Worm (Caenorhabditis elegans): ENCODE data around the gene insc-1.

Gene insc-1

ce11 chrII:7342884-7343283, 15.8 kb upstream of the insc-1 start:
- TF ChIP-seq hnd-1 (tag; optimal IDR thresholded peaks at IDR 0.05) (no peak), hmg-4 (GFP tag; optimal IDR thresholded peaks at IDR 0.05) (no peak), ceh-36 (tag; optimal IDR thresholded peaks at IDR 0.05) (no peak), ceh-13 (GFP tag; optimal IDR thresholded peaks at IDR 0.05) (no peak), tbx-37 (GFP tag; conservative IDR thresholded peaks at IDR 0.05) (no peak), ama-1 (optimal IDR thresholded peaks at IDR 0.05) (no peak), aly-1 (tag; optimal IDR thresholded peaks at IDR 0.05) (no peak), flt-1 (GFP tag; IDR thresholded peaks at IDR 0.05) (no peak), sea-1 (GFP tag; conservative IDR thresholded peaks at IDR 0.05) (no peak), pes-1 (GFP tag; IDR thresholded peaks at IDR 0.05) (no peak), B0310.2 (tag; optimal IDR thresholded peaks at IDR 0.05) (no peak), scrt-1 (GFP tag; IDR thresholded peaks at IDR 0.05) (no peak), ets-7 (tag; optimal IDR thresholded peaks at IDR 0.05) (no peak)

- TF ChIP-seq B0310.2 (tag; optimal IDR thresholded peaks at IDR 0.05) (no peak), tra-4 (tag; optimal IDR thresholded peaks at IDR 0.05) (no peak), hnd-1 (tag; optimal IDR thresholded peaks at IDR 0.05) (no peak), sea-1 (GFP tag; conservative IDR thresholded peaks at IDR 0.05) (no peak), hmg-4 (GFP tag; optimal IDR thresholded peaks at IDR 0.05) (no peak), tbx-37 (GFP tag; conservative IDR thresholded peaks at IDR 0.05) (no peak), F13C5.2 (tag; optimal IDR thresholded peaks at IDR 0.05) (no peak), flt-1 (GFP tag; IDR thresholded peaks at IDR 0.05) (no peak), pes-1 (GFP tag; IDR thresholded peaks at IDR 0.05) (no peak), aly-1 (tag; optimal IDR thresholded peaks at IDR 0.05) (no peak), ama-1 (optimal IDR thresholded peaks at IDR 0.05) (no peak), ceh-13 (GFP tag; optimal IDR thresholded peaks at IDR 0.05) (no peak), tbx-11 (GFP tag; IDR thresholded peaks at IDR 0.05) (no peak), ceh-36 (tag; optimal IDR thresholded peaks at IDR 0.05) (no peak)
Observed at ce11 chrII:7343668-7344067, 15.0 kb upstream of the insc-1 start.

ce11 chrII:7345858-7346257, 12.8 kb upstream of the insc-1 start:
- TF ChIP-seq ets-7 (tag; optimal IDR thresholded peaks at IDR 0.05): no peak
- TF ChIP-seq aly-1 (tag; optimal IDR thresholded peaks at IDR 0.05): no peak
- TF ChIP-seq ceh-36 (tag; optimal IDR thresholded peaks at IDR 0.05): no peak
- no peak for TF ChIP-seq ceh-13 (GFP tag; optimal IDR thresholded peaks at IDR 0.05)
- no peak for TF ChIP-seq ama-1 (optimal IDR thresholded peaks at IDR 0.05)
- TF ChIP-seq tbx-11 (GFP tag; IDR thresholded peaks at IDR 0.05): no peak
- no peak for TF ChIP-seq hmg-4 (GFP tag; optimal IDR thresholded peaks at IDR 0.05)
- no peak for TF ChIP-seq pes-1 (GFP tag; IDR thresholded peaks at IDR 0.05)
- TF ChIP-seq flt-1 (GFP tag; IDR thresholded peaks at IDR 0.05): no peak

- no peak for TF ChIP-seq ets-7 (tag; optimal IDR thresholded peaks at IDR 0.05)
- TF ChIP-seq hnd-1 (tag; optimal IDR thresholded peaks at IDR 0.05): no peak
- no peak for TF ChIP-seq flt-1 (GFP tag; IDR thresholded peaks at IDR 0.05)
- TF ChIP-seq hmg-4 (GFP tag; optimal IDR thresholded peaks at IDR 0.05): no peak
- no peak for TF ChIP-seq scrt-1 (GFP tag; IDR thresholded peaks at IDR 0.05)
- TF ChIP-seq sea-1 (GFP tag; conservative IDR thresholded peaks at IDR 0.05): no peak
- no peak for TF ChIP-seq aly-1 (tag; optimal IDR thresholded peaks at IDR 0.05)
- TF ChIP-seq hmbx-1 (tag; optimal IDR thresholded peaks at IDR 0.05): no peak
- TF ChIP-seq ceh-13 (GFP tag; optimal IDR thresholded peaks at IDR 0.05): no peak
- no peak for TF ChIP-seq tbx-37 (GFP tag; conservative IDR thresholded peaks at IDR 0.05)
- no peak for TF ChIP-seq ama-1 (optimal IDR thresholded peaks at IDR 0.05)
Observed at ce11 chrII:7348063-7348462, 10.6 kb upstream of the insc-1 start.

ce11 chrII:7352507-7352906, 6.2 kb upstream of the insc-1 start, which contains the start of gene hsp-4:
Gene hsp-4, minus strand, starts transcription at chrII:7352645.
- TF ChIP-seq tra-4 (tag; optimal IDR thresholded peaks at IDR 0.05) (no peak), hmbx-1 (tag; optimal IDR thresholded peaks at IDR 0.05) (no peak), pes-1 (GFP tag; IDR thresholded peaks at IDR 0.05) (no peak), flt-1 (GFP tag; IDR thresholded peaks at IDR 0.05) (no peak), ama-1 (optimal IDR thresholded peaks at IDR 0.05) (no peak)

ce11 chrII:7353027-7353426, 5.7 kb upstream of the insc-1 start:
- TF ChIP-seq ceh-36 (tag; optimal IDR thresholded peaks at IDR 0.05): peak; percentile 12
- TF ChIP-seq scrt-1 (GFP tag; IDR thresholded peaks at IDR 0.05): no peak
- no peak for TF ChIP-seq pes-1 (GFP tag; IDR thresholded peaks at IDR 0.05)

ce11 chrII:7356326-7356725, 2.4 kb upstream of the insc-1 start, which contains the start of gene haf-2:
Gene haf-2, minus strand, starts transcription at chrII:7356426.
- no peak for TF ChIP-seq F13C5.2 (tag; optimal IDR thresholded peaks at IDR 0.05)
- no peak for TF ChIP-seq hmbx-1 (tag; optimal IDR thresholded peaks at IDR 0.05)
- no peak for TF ChIP-seq tbx-37 (GFP tag; conservative IDR thresholded peaks at IDR 0.05)
- TF ChIP-seq flt-1 (GFP tag; IDR thresholded peaks at IDR 0.05): no peak
- TF ChIP-seq ceh-36 (tag; optimal IDR thresholded peaks at IDR 0.05): no peak
- no peak for TF ChIP-seq ets-7 (tag; optimal IDR thresholded peaks at IDR 0.05)
- TF ChIP-seq tra-4 (tag; optimal IDR thresholded peaks at IDR 0.05): no peak
- no peak for TF ChIP-seq tbx-11 (GFP tag; IDR thresholded peaks at IDR 0.05)
- no peak for TF ChIP-seq B0310.2 (tag; optimal IDR thresholded peaks at IDR 0.05)
- no peak for TF ChIP-seq sea-1 (GFP tag; conservative IDR thresholded peaks at IDR 0.05)
- TF ChIP-seq aly-1 (tag; optimal IDR thresholded peaks at IDR 0.05): no peak
- no peak for TF ChIP-seq hmg-4 (GFP tag; optimal IDR thresholded peaks at IDR 0.05)

ce11 chrII:7356773-7357172, 1.9 kb upstream of the insc-1 start:
- TF ChIP-seq ceh-36 (tag; optimal IDR thresholded peaks at IDR 0.05) (no peak), ceh-13 (GFP tag; optimal IDR thresholded peaks at IDR 0.05) (no peak), ama-1 (optimal IDR thresholded peaks at IDR 0.05) (no peak), ets-7 (tag; optimal IDR thresholded peaks at IDR 0.05) (no peak), hmg-4 (GFP tag; optimal IDR thresholded peaks at IDR 0.05) (no peak), flt-1 (GFP tag; IDR thresholded peaks at IDR 0.05) (no peak), F13C5.2 (tag; optimal IDR thresholded peaks at IDR 0.05) (no peak), tbx-11 (GFP tag; IDR thresholded peaks at IDR 0.05) (no peak), hnd-1 (tag; optimal IDR thresholded peaks at IDR 0.05) (no peak), B0310.2 (tag; optimal IDR thresholded peaks at IDR 0.05) (no peak), scrt-1 (GFP tag; IDR thresholded peaks at IDR 0.05) (no peak), hmbx-1 (tag; optimal IDR thresholded peaks at IDR 0.05) (no peak), aly-1 (tag; optimal IDR thresholded peaks at IDR 0.05) (no peak)

All from whole organism, early embryonic.